Worm (Caenorhabditis elegans) whole organism, dauer: ENCODE results near the gene nhr-161.

ENCODE experiments used
- unc-62 ChIP-seq: sonication (generic microtip); optimal IDR thresholded peaks from 2 replicates; lab custom pipeline; 2017; ENCODE audit warnings: missing biosample characterization, missing genetic modification reagents, missing genetic modification characterization

Gene nhr-161

ce11 chrV:6989626-6990138, 7.0 kb upstream of the nhr-161 start, which contains the start of gene nhr-140:
TSS of gene nhr-140 (minus strand) at chrV:6989676.
- TF ChIP-seq unc-62 (GFP tag; lab: Kevin White, UChicago), result no peak

ce11 chrV:6987673-6988072, 5.0 kb upstream of the nhr-161 start, which contains the start of gene nhr-139:
TSS of gene nhr-139 (minus strand) at chrV:6987773.
- no peak for TF ChIP-seq unc-62 (GFP tag; lab: Kevin White, UChicago)

ce11 chrV:6985943-6986342, 3.2 kb upstream of the nhr-161 start, which contains the start of gene nhr-163:
TSS of gene nhr-163 (minus strand) at chrV:6986043.
- no peak for TF ChIP-seq unc-62 (GFP tag; lab: Kevin White, UChicago)

ce11 chrV:6979019-6979418, 3.7 kb downstream of the nhr-161 start, which contains the start of gene sre-12:
TSS of gene sre-12 (minus strand) at chrV:6979119.
- no peak for TF ChIP-seq unc-62 (GFP tag; lab: Kevin White, UChicago)

- no peak for TF ChIP-seq unc-62 (GFP tag; lab: Kevin White, UChicago)
These were observed 6.7 kb downstream of the nhr-161 start, which contains the start of gene srx-16 for ce11 chrV:6976047-6976446. TSS of gene srx-16 (plus strand) at chrV:6976347.

ce11 chrV:6971567-6971966, 11.1 kb downstream of the nhr-161 start, which contains the start of gene srx-59:
TSS of gene srx-59 (plus strand) at chrV:6971867.
- TF ChIP-seq unc-62 (GFP tag; lab: Kevin White, UChicago), result no peak

- no peak for TF ChIP-seq unc-62 (GFP tag; lab: Kevin White, UChicago)
These were observed 12.7 kb downstream of the nhr-161 start, which contains the start of gene ptr-15 for ce11 chrV:6969950-6970532. TSS of gene ptr-15 (minus strand) at chrV:6970000.

- TF ChIP-seq unc-62 (GFP tag; lab: Kevin White, UChicago), result no peak
These were observed 26.5 kb downstream of the nhr-161 start, which contains the start of gene mec-1 for ce11 chrV:6956237-6956636. TSS of gene mec-1 (plus strand) at chrV:6956537.

- TF ChIP-seq unc-62 (GFP tag; lab: Kevin White, UChicago), result no peak
These were observed 28.9 kb downstream of the nhr-161 start, which contains the start of gene srg-31 for ce11 chrV:6953797-6954196. TSS of gene srg-31 (minus strand) at chrV:6953897.

- no peak for TF ChIP-seq unc-62 (GFP tag; lab: Kevin White, UChicago)
These were observed 31.4 kb downstream of the nhr-161 start, which contains the start of gene T07H8.11 for ce11 chrV:6951306-6951705. TSS of gene T07H8.11 (minus strand) at chrV:6951406.

ce11 chrV:6949770-6950169, 32.9 kb downstream of the nhr-161 start, which contains the start of gene Y57E12B.11:
TSS of gene Y57E12B.11 (minus strand) at chrV:6949870.
- no peak for TF ChIP-seq unc-62 (GFP tag; lab: Kevin White, UChicago)

- no peak for TF ChIP-seq unc-62 (GFP tag; lab: Kevin White, UChicago)
These were observed 34.5 kb downstream of the nhr-161 start, which contains the start of gene Y57E12B.1 for ce11 chrV:6948225-6948624. TSS of gene Y57E12B.1 (plus strand) at chrV:6948525.

ce11 chrV:6947442-6947841, 35.3 kb downstream of the nhr-161 start, which contains the start of gene Y57E12B.4:
TSS of gene Y57E12B.4 (minus strand) at chrV:6947542.
- no peak for TF ChIP-seq unc-62 (GFP tag; lab: Kevin White, UChicago)

ce11 chrV:6935878-6936277, 46.8 kb downstream of the nhr-161 start, which contains the start of gene Y57E12B.10:
TSS of gene Y57E12B.10 (minus strand) at chrV:6935978.
- no peak for TF ChIP-seq unc-62 (GFP tag; lab: Kevin White, UChicago)

ce11 chrV:6934212-6934611, 48.5 kb downstream of the nhr-161 start, which contains the start of gene lipl-6:
TSS of gene lipl-6 (minus strand) at chrV:6934312.
- no peak for TF ChIP-seq unc-62 (GFP tag; lab: Kevin White, UChicago)
